Fruit fly (Drosophila melanogaster) whole organism, adult: ENCODE results near the gene Ir68a.
A peak's percentile ranks its signal among the peaks of the same experiment; 100 is the strongest.

ENCODE experiments used
- CG11617 ChIP-seq: fragments of 200-800 bp; sonication (Bioruptor generic); optimal IDR thresholded peaks from 2 replicates; lab custom pipeline; 2017; ENCODE audit warnings: mild to moderate bottlenecking, missing biosample characterization, missing genetic modification reagents, missing genetic modification characterization
- CG12768 ChIP-seq: fragments of 200-800 bp; sonication (Bioruptor generic); optimal IDR thresholded peaks from 2 replicates; lab custom pipeline; 2017; ENCODE audit warnings: missing biosample characterization, missing genetic modification characterization, mild to moderate bottlenecking, moderate library complexity, missing genetic modification reagents
- CG14711 ChIP-seq: fragments of 200-800 bp; sonication (Bioruptor generic); optimal IDR thresholded peaks from 2 replicates; lab custom pipeline; 2018; ENCODE audit warnings: missing biosample characterization, mild to moderate bottlenecking, missing genetic modification characterization, moderate library complexity
- CG1620 ChIP-seq: fragments of 200-800 bp; sonication (Bioruptor generic); optimal IDR thresholded peaks from 2 replicates; lab custom pipeline; 2016; ENCODE audit warnings: missing biosample characterization, missing genetic modification characterization
- CG33017 ChIP-seq: fragments of 200-800 bp; sonication (Bioruptor generic); optimal IDR thresholded peaks from 2 replicates; lab custom pipeline; 2018; ENCODE audit warnings: missing biosample characterization, mild to moderate bottlenecking, missing genetic modification characterization, moderate library complexity
- CG5204 ChIP-seq: fragments of 200-800 bp; sonication (Bioruptor generic); optimal IDR thresholded peaks from 2 replicates; lab custom pipeline; 2016; ENCODE audit warnings: missing biosample characterization, missing genetic modification characterization
- CG7045 ChIP-seq: fragments of 200-800 bp; sonication (Bioruptor generic); optimal IDR thresholded peaks from 2 replicates; lab custom pipeline; 2017; ENCODE audit warnings: missing biosample characterization, mild to moderate bottlenecking, missing genetic modification characterization
- CG7101 ChIP-seq: fragments of 200-800 bp; sonication (Bioruptor generic); optimal IDR thresholded peaks from 2 replicates; lab custom pipeline; 2018; ENCODE audit warnings: missing biosample characterization, mild to moderate bottlenecking, missing genetic modification characterization, moderate library complexity
- Clk ChIP-seq: fragments of 200-800 bp; sonication (Bioruptor generic); optimal IDR thresholded peaks from 2 replicates; lab custom pipeline; 2017; ENCODE audit warnings: missing biosample characterization, missing genetic modification characterization
- Crg-1 ChIP-seq: fragments of 200-800 bp; sonication (Bioruptor generic); optimal IDR thresholded peaks from 2 replicates; lab custom pipeline; 2016; ENCODE audit warnings: missing biosample characterization, missing genetic modification characterization
- Hr96 ChIP-seq: fragments of 200-800 bp; sonication (Bioruptor generic); optimal IDR thresholded peaks from 2 replicates; lab custom pipeline; 2016; ENCODE audit warnings: missing biosample characterization, missing genetic modification characterization
- Mnt ChIP-seq: fragments of 200-800 bp; sonication (Bioruptor generic); optimal IDR thresholded peaks from 2 replicates; lab custom pipeline; 2016; ENCODE audit warnings: missing biosample characterization, mild to moderate bottlenecking, missing genetic modification characterization
- bab1 ChIP-seq: fragments of 200-800 bp; sonication (Bioruptor generic); optimal IDR thresholded peaks from 3 replicates; lab custom pipeline; 2019; ENCODE audit warnings: missing biosample characterization, mild to moderate bottlenecking, missing genetic modification characterization, moderate library complexity
- cic ChIP-seq: fragments of 200-800 bp; sonication (Bioruptor generic); optimal IDR thresholded peaks from 2 replicates; lab custom pipeline; 2017; ENCODE audit warnings: missing biosample characterization, mild to moderate bottlenecking, missing genetic modification characterization, moderate library complexity
- cnc ChIP-seq, 2 experiments: fragments of >200 bp; optimal IDR thresholded peaks; 2 replicates each; lab custom pipeline; 2017
- kay ChIP-seq: fragments of 200-800 bp; sonication (Bioruptor generic); peaks from one replicate; lab custom pipeline; 2016; ENCODE audit warnings: missing biosample characterization, missing genetic modification characterization, borderline replicate concordance
- ovo ChIP-seq: fragments of 200-800 bp; sonication (Bioruptor generic); optimal IDR thresholded peaks from 2 replicates; lab custom pipeline; 2016; ENCODE audit warnings: missing biosample characterization, missing genetic modification characterization
- pad ChIP-seq: fragments of 200-800 bp; sonication (Bioruptor generic); optimal IDR thresholded peaks from 3 replicates; lab custom pipeline; 2017; ENCODE audit warnings: missing biosample characterization, missing genetic modification characterization, mild to moderate bottlenecking, moderate library complexity, missing genetic modification reagents
- tj ChIP-seq: fragments of 200-800 bp; sonication (Bioruptor generic); optimal IDR thresholded peaks from 3 replicates; lab custom pipeline; 2017; ENCODE audit warnings: missing biosample characterization, mild to moderate bottlenecking, missing genetic modification characterization, moderate library complexity
- toe ChIP-seq: fragments of 200-800 bp; sonication (Bioruptor generic); optimal IDR thresholded peaks from 2 replicates; lab custom pipeline; 2016; ENCODE audit warnings: missing biosample characterization, missing genetic modification characterization

Ir68a gene

dm6 chr3L:11199320-11199719, 36.7 kb downstream of the Ir68a start, which contains the start of gene CG7607:
Gene CG7607, plus strand, starts transcription at chr3L:11199620.
- no peak for TF ChIP-seq CG7101 (tag; lab: Kevin White, UChicago)
- no peak for TF ChIP-seq ovo (GFP tag; lab: Kevin White, UChicago)
- no peak for TF ChIP-seq CG5204 (GFP tag; lab: Kevin White, UChicago)

dm6 chr3L:11198375-11198774, 37.6 kb downstream of the Ir68a start:
- TF ChIP-seq CG12768 (GFP tag; lab: Kevin White, UChicago) = no peak
- no peak for TF ChIP-seq CG14711
- TF ChIP-seq ovo (GFP tag; lab: Kevin White, UChicago) = no peak
- TF ChIP-seq pad (GFP tag; lab: Kevin White, UChicago) = no peak
- no peak for TF ChIP-seq CG1620 (GFP tag; lab: Kevin White, UChicago)
- no peak for TF ChIP-seq Crg-1
- no peak for TF ChIP-seq CG5204 (GFP tag; lab: Kevin White, UChicago)
- TF ChIP-seq toe (GFP tag; lab: Kevin White, UChicago) = no peak
- TF ChIP-seq Clk = no peak
- TF ChIP-seq cnc (optimal IDR thresholded peaks at IDR 0.05; lab: Kevin White, UChicago) = no peak
- no peak for TF ChIP-seq CG7101 (tag; lab: Kevin White, UChicago)

dm6 chr3L:11197291-11198021, 38.6 kb downstream of the Ir68a start, which contains the start of gene GlcAT-P:
Gene GlcAT-P, minus strand, starts transcription at chr3L:11197536.
- no peak for TF ChIP-seq toe (GFP tag; lab: Kevin White, UChicago)
- TF ChIP-seq cnc (optimal IDR thresholded peaks at IDR 0.05; lab: Kevin White, UChicago) = no peak
- TF ChIP-seq cic (GFP tag; lab: Kevin White, UChicago) = no peak
- TF ChIP-seq CG33017 (tag; lab: Kevin White, UChicago) = peak; percentile 83
- peak; percentile 11 for TF ChIP-seq Clk
- TF ChIP-seq CG7101 (tag; lab: Kevin White, UChicago) = peak; percentile 81
- TF ChIP-seq CG14711 = peak; percentile 79
- no peak for TF ChIP-seq ovo (GFP tag; lab: Kevin White, UChicago)
- TF ChIP-seq CG11617 = peak; percentile 71
- TF ChIP-seq Crg-1 = no peak
- TF ChIP-seq kay (GFP tag; lab: Kevin White, UChicago) = peak; percentile 19
- TF ChIP-seq bab1 (GFP tag; lab: Kevin White, UChicago) = peak; percentile 54
- no peak for TF ChIP-seq Hr96 (GFP tag; lab: Kevin White, UChicago)
- TF ChIP-seq Mnt (GFP tag; lab: Kevin White, UChicago) = no peak
- TF ChIP-seq tj (GFP tag; lab: Kevin White, UChicago) = no peak
- peak; percentile 78 for TF ChIP-seq CG7045 (GFP tag; lab: Kevin White, UChicago)
- TF ChIP-seq CG1620 (GFP tag; lab: Kevin White, UChicago) = no peak
- peak; percentile 59 for TF ChIP-seq pad (GFP tag; lab: Kevin White, UChicago)
- TF ChIP-seq CG5204 (GFP tag; lab: Kevin White, UChicago) = peak; percentile 27
- no peak for TF ChIP-seq CG12768 (GFP tag; lab: Kevin White, UChicago)

- TF ChIP-seq cnc (optimal IDR thresholded peaks at IDR 0.05; lab: Kevin White, UChicago) (no peak), Crg-1 (no peak), bab1 (GFP tag; lab: Kevin White, UChicago) (no peak), Clk (no peak), Hr96 (GFP tag; lab: Kevin White, UChicago) (no peak), CG33017 (tag; lab: Kevin White, UChicago) (no peak), CG12768 (GFP tag; lab: Kevin White, UChicago) (no peak), tj (GFP tag; lab: Kevin White, UChicago) (no peak), CG7045 (GFP tag; lab: Kevin White, UChicago) (no peak), ovo (GFP tag; lab: Kevin White, UChicago) (no peak), toe (GFP tag; lab: Kevin White, UChicago) (no peak), CG11617 (no peak), CG7101 (tag; lab: Kevin White, UChicago) (no peak), CG14711 (no peak), CG1620 (GFP tag; lab: Kevin White, UChicago) (no peak)
Measured at dm6 chr3L:11196860-11197259, 39.2 kb downstream of the Ir68a start.

- TF ChIP-seq CG12768 (GFP tag; lab: Kevin White, UChicago) (no peak), Hr96 (GFP tag; lab: Kevin White, UChicago) (no peak), CG33017 (tag; lab: Kevin White, UChicago) (no peak), CG7045 (GFP tag; lab: Kevin White, UChicago) (no peak), kay (GFP tag; lab: Kevin White, UChicago) (no peak), Mnt (GFP tag; lab: Kevin White, UChicago) (no peak), cnc (optimal IDR thresholded peaks at IDR 0.05; lab: Kevin White, UChicago) (no peak), tj (GFP tag; lab: Kevin White, UChicago) (no peak), CG7101 (tag; lab: Kevin White, UChicago) (no peak), bab1 (GFP tag; lab: Kevin White, UChicago) (no peak)
Measured at dm6 chr3L:11195275-11195674, 40.7 kb downstream of the Ir68a start.

dm6 chr3L:11190022-11190421, 46.0 kb downstream of the Ir68a start:
- TF ChIP-seq toe (GFP tag; lab: Kevin White, UChicago) = no peak
- TF ChIP-seq CG7045 (GFP tag; lab: Kevin White, UChicago) = no peak
- TF ChIP-seq CG11617 = no peak
- no peak for TF ChIP-seq kay (GFP tag; lab: Kevin White, UChicago)
- TF ChIP-seq cic (GFP tag; lab: Kevin White, UChicago) = no peak
- TF ChIP-seq Mnt (GFP tag; lab: Kevin White, UChicago) = no peak
- no peak for TF ChIP-seq CG33017 (tag; lab: Kevin White, UChicago)
